Worm (Caenorhabditis elegans): ENCODE data around the gene Y39A3A.4.

DNA sequence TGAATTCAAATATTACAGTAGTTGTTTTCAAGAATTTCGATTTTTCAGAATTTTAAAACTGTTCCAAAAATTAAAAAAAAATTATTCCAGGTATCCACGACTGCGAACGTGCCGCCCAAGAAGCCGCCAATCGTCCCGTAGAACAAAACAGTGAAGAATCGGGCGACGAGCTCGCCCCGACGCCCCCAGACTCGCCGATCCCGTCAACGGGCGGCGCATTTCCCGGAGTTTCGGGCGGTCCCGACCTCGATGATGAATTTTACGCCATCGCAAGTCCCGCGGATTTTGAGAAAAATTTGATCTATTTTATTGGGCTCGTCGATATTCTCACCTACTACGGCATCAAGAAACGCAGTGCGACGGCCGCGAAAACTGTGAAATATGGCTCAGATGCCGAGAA lies 29.5 kb upstream of the Y39A3A.4 start:
- no peak for TF ChIP-seq snpc-4 (tag; optimal IDR thresholded peaks at IDR 0.05)
- TF ChIP-seq lin-13 (GFP tag; optimal IDR thresholded peaks at IDR 0.05), result no peak

Data from whole organism, L2 larva.